Fruit fly (Drosophila melanogaster) whole organism, embryonic: ENCODE measurements around the gene CG42307.

Experiments
- BEAF-32 ChIP-seq: fragments of 200-800 bp; sonication (Bioruptor generic); optimal IDR thresholded peaks from 3 replicates; lab custom pipeline; 2017; ENCODE audit warnings: missing biosample characterization, missing genetic modification characterization, mild to moderate bottlenecking, moderate library complexity, missing genetic modification reagents
- Bdp1 ChIP-seq: fragments of 200-800 bp; sonication (Bioruptor generic); optimal IDR thresholded peaks from 3 replicates; lab custom pipeline; 2016; ENCODE audit warnings: missing biosample characterization, missing genetic modification characterization
- CG12155 ChIP-seq: fragments of 200-800 bp; sonication (Bioruptor generic); optimal IDR thresholded peaks from 3 replicates; lab custom pipeline; 2016; ENCODE audit warnings: missing biosample characterization, missing genetic modification characterization
- CG13424 ChIP-seq: fragments of 200-800 bp; sonication (Bioruptor generic); optimal IDR thresholded peaks from 2 replicates; lab custom pipeline; 2019; ENCODE audit warnings: missing biosample characterization, mild to moderate bottlenecking, missing genetic modification characterization, moderate library complexity
- CG17361 ChIP-seq: fragments of 200-800 bp; sonication (Bioruptor generic); IDR thresholded peaks from 3 replicates; pipeline ENCODE4 v1.3.6; 2022; ENCODE audit warnings: missing biosample characterization, missing genetic modification characterization
- CG17802 ChIP-seq: fragments of 200-800 bp; sonication (Bioruptor generic); optimal IDR thresholded peaks from 2 replicates; lab custom pipeline; 2018; ENCODE audit warnings: missing biosample characterization, mild to moderate bottlenecking, missing genetic modification characterization, moderate library complexity
- CG18764 ChIP-seq: fragments of 200-800 bp; sonication (Bioruptor generic); optimal IDR thresholded peaks from 3 replicates; lab custom pipeline; 2016; ENCODE audit warnings: missing biosample characterization, missing genetic modification characterization
- CG2199 ChIP-seq: fragments of 200-800 bp; sonication (Bioruptor generic); IDR thresholded peaks from 3 replicates; pipeline ENCODE4 v1.3.6; 2022; ENCODE audit warnings: missing biosample characterization, missing genetic modification characterization
- CG32767 ChIP-seq: fragments of 200-800 bp; sonication (Bioruptor generic); IDR thresholded peaks from 2 replicates; pipeline ENCODE4 v1.3.6; 2022; ENCODE audit warnings: missing biosample characterization, missing genetic modification characterization
- CG3407 ChIP-seq: fragments of 200-800 bp; sonication (Bioruptor generic); optimal IDR thresholded peaks from 2 replicates; lab custom pipeline; 2018; ENCODE audit warnings: missing biosample characterization, mild to moderate bottlenecking, missing genetic modification characterization
- CG3847 ChIP-seq: fragments of 200-800 bp; sonication (Bioruptor generic); IDR thresholded peaks from 2 replicates; pipeline ENCODE4 v1.3.6; 2022; ENCODE audit warnings: missing biosample characterization, missing genetic modification characterization
- CG42726 ChIP-seq: fragments of 200-800 bp; sonication (Bioruptor generic); IDR thresholded peaks from 2 replicates; pipeline ENCODE4 v1.3.6; 2022; ENCODE audit warnings: missing biosample characterization, missing genetic modification characterization; ENCODE audit not compliant: partially characterized antibody
- CG6765 ChIP-seq: fragments of 200-800 bp; sonication (Bioruptor generic); optimal IDR thresholded peaks from 3 replicates; lab custom pipeline; 2017; ENCODE audit warnings: missing biosample characterization, mild to moderate bottlenecking, missing genetic modification characterization
- CG7357 ChIP-seq: fragments of 200-800 bp; sonication (Bioruptor generic); IDR thresholded peaks from 3 replicates; pipeline ENCODE4 v1.3.6; 2022; ENCODE audit warnings: missing biosample characterization, missing genetic modification characterization
- CG8290 ChIP-seq, 3 experiments: fragments of 200-800 bp; sonication (Bioruptor generic); optimal IDR thresholded peaks; 2 replicates each; lab custom pipeline; 2016 to 2019; ENCODE audit warnings: missing biosample characterization in 3 of 3, missing genetic modification characterization in 3 of 3, mild to moderate bottlenecking in 2 of 3, moderate library complexity in 1 of 3
- CrebB ChIP-seq: fragments of 200-800 bp; sonication (Bioruptor generic); optimal IDR thresholded peaks from 3 replicates; lab custom pipeline; 2018; ENCODE audit warnings: missing biosample characterization, mild to moderate bottlenecking, missing genetic modification characterization
- Elba2 ChIP-seq: fragments of 200-800 bp; sonication (Bioruptor generic); optimal IDR thresholded peaks from 3 replicates; lab custom pipeline; 2016; ENCODE audit warnings: missing biosample characterization, missing genetic modification characterization
- Ets97D ChIP-seq: fragments of 200-800 bp; sonication (Bioruptor generic); optimal IDR thresholded peaks from 3 replicates; lab custom pipeline; 2016; ENCODE audit warnings: missing biosample characterization, missing genetic modification characterization
- Fer3 ChIP-seq: fragments of 200-800 bp; sonication (Bioruptor generic); optimal IDR thresholded peaks from 2 replicates; lab custom pipeline; 2018; ENCODE audit warnings: missing biosample characterization, mild to moderate bottlenecking, missing genetic modification characterization, moderate library complexity
- GATAe ChIP-seq: fragments of 200-800 bp; sonication (Bioruptor generic); conservative IDR thresholded peaks from 2 replicates; pipeline ENCODE4 v1.3.6; 2022; ENCODE audit warnings: missing biosample characterization, missing genetic modification characterization
- HLH54F ChIP-seq: fragments of 200-800 bp; sonication (Bioruptor generic); optimal IDR thresholded peaks from 3 replicates; lab custom pipeline; 2016; ENCODE audit warnings: missing biosample characterization, missing genetic modification characterization
- MESR4 ChIP-seq: fragments of 200-800 bp; sonication (Bioruptor generic); optimal IDR thresholded peaks from 2 replicates; lab custom pipeline; 2018; ENCODE audit warnings: missing biosample characterization, mild to moderate bottlenecking, missing genetic modification characterization, moderate library complexity
- MTF-1 ChIP-seq: fragments of 200-800 bp; sonication (Bioruptor generic); optimal IDR thresholded peaks from 2 replicates; lab custom pipeline; 2018; ENCODE audit warnings: missing biosample characterization, mild to moderate bottlenecking, missing genetic modification characterization, borderline replicate concordance
- Trl ChIP-seq, 3 experiments: fragments of >200 bp in 2 of 3; fragments of 200-800 bp in 1 of 3; sonication (Bioruptor generic) in 1 of 3; optimal IDR thresholded peaks; 2 replicates in 1 of 3; 3 replicates in 2 of 3; lab custom pipeline; 2016 to 2017; ENCODE audit warnings: missing biosample characterization in 1 of 3, missing genetic modification characterization in 1 of 3
- aop ChIP-seq: fragments of 200-800 bp; sonication (Bioruptor generic); IDR thresholded peaks from 2 replicates; pipeline ENCODE4 v1.3.6; 2022; ENCODE audit warnings: missing biosample characterization, missing genetic modification characterization
- az2 ChIP-seq: fragments of 200-800 bp; sonication (Bioruptor generic); optimal IDR thresholded peaks from 3 replicates; lab custom pipeline; 2016; ENCODE audit warnings: missing biosample characterization, missing genetic modification characterization
- bigmax ChIP-seq: fragments of 200-800 bp; sonication (Bioruptor generic); optimal IDR thresholded peaks from 2 replicates; lab custom pipeline; 2018; ENCODE audit warnings: missing biosample characterization, mild to moderate bottlenecking, missing genetic modification characterization
- br ChIP-seq: fragments of >200 bp; optimal IDR thresholded peaks from 2 replicates; lab custom pipeline; 2017
- cg ChIP-seq: fragments of 200-800 bp; sonication (Bioruptor generic); optimal IDR thresholded peaks from 3 replicates; lab custom pipeline; 2019; ENCODE audit warnings: missing biosample characterization, mild to moderate bottlenecking, missing genetic modification characterization, moderate library complexity
- ci ChIP-seq: fragments of 200-800 bp; sonication (Bioruptor generic); IDR thresholded peaks from 3 replicates; pipeline ENCODE4 v1.3.6; 2022; ENCODE audit warnings: missing biosample characterization, missing genetic modification characterization
- ewg ChIP-seq: fragments of 200-800 bp; sonication (Bioruptor generic); optimal IDR thresholded peaks from 3 replicates; lab custom pipeline; 2017; ENCODE audit warnings: mild to moderate bottlenecking, missing biosample characterization, missing genetic modification reagents, missing genetic modification characterization
- gcm ChIP-seq: fragments of 200-800 bp; sonication (Bioruptor generic); optimal IDR thresholded peaks from 2 replicates; lab custom pipeline; 2019; ENCODE audit warnings: missing biosample characterization, mild to moderate bottlenecking, missing genetic modification characterization, moderate library complexity
- hb ChIP-seq: fragments of 200-800 bp; sonication (Bioruptor generic); IDR thresholded peaks from 3 replicates; pipeline ENCODE4 v1.3.6; 2022; ENCODE audit warnings: missing biosample characterization, missing genetic modification characterization; ENCODE audit not compliant: partially characterized antibody
- nau ChIP-seq: fragments of 200-800 bp; sonication (Bioruptor generic); optimal IDR thresholded peaks from 3 replicates; lab custom pipeline; 2017; ENCODE audit warnings: missing biosample characterization, mild to moderate bottlenecking, missing genetic modification characterization, missing genetic modification reagents
- prd ChIP-seq, 3 experiments: fragments of >200 bp in 2 of 3; fragments of 200-800 bp in 1 of 3; sonication (Bioruptor generic) in 1 of 3; optimal IDR thresholded peaks in 2 of 3; IDR thresholded peaks in 1 of 3; 2 replicates in 2 of 3; 3 replicates in 1 of 3; pipeline versions ENCODE4 v1.3.6 to Lab custom; 2017 to 2022; ENCODE audit warnings: missing biosample characterization in 1 of 3, missing genetic modification characterization in 1 of 3
- psq ChIP-seq: fragments of 200-800 bp; sonication (Bioruptor generic); optimal IDR thresholded peaks from 2 replicates; lab custom pipeline; 2017; ENCODE audit warnings: missing biosample characterization, missing genetic modification characterization
- pzg ChIP-seq: fragments of 200-800 bp; sonication (Bioruptor generic); optimal IDR thresholded peaks from 3 replicates; lab custom pipeline; 2018; ENCODE audit warnings: missing biosample characterization, mild to moderate bottlenecking, missing genetic modification characterization, moderate library complexity
- repo ChIP-seq: fragments of 200-800 bp; sonication (Bioruptor generic); optimal IDR thresholded peaks from 2 replicates; lab custom pipeline; 2016; ENCODE audit warnings: missing biosample characterization, missing genetic modification characterization
- sens ChIP-seq: fragments of 200-800 bp; sonication (Bioruptor generic); peaks from one replicate; lab custom pipeline; 2016; ENCODE audit warnings: missing biosample characterization, missing genetic modification characterization
- slou ChIP-seq: fragments of 200-800 bp; sonication (Bioruptor generic); optimal IDR thresholded peaks from 3 replicates; lab custom pipeline; 2016; ENCODE audit warnings: missing biosample characterization, missing genetic modification characterization
- sqz ChIP-seq: fragments of 200-800 bp; sonication (Bioruptor generic); optimal IDR thresholded peaks from 3 replicates; lab custom pipeline; 2018; ENCODE audit warnings: missing biosample characterization, mild to moderate bottlenecking, missing genetic modification characterization
- ssp ChIP-seq: fragments of 200-800 bp; sonication (Bioruptor generic); IDR thresholded peaks from 2 replicates; pipeline ENCODE4 v1.3.6; 2022; ENCODE audit warnings: missing biosample characterization, missing genetic modification characterization
- ttk ChIP-seq: fragments of 200-800 bp; sonication (Bioruptor generic); IDR thresholded peaks from 2 replicates; pipeline ENCODE4 v2.1.2; 2022; ENCODE audit warnings: missing biosample characterization, missing genetic modification characterization
- wdn ChIP-seq: fragments of 200-800 bp; sonication (Bioruptor generic); IDR thresholded peaks from 2 replicates; pipeline ENCODE4 v1.3.6; 2022; ENCODE audit warnings: missing biosample characterization, missing genetic modification characterization
- zen ChIP-seq: fragments of 200-800 bp; sonication (Bioruptor generic); optimal IDR thresholded peaks from 3 replicates; lab custom pipeline; 2018; ENCODE audit warnings: missing biosample characterization, mild to moderate bottlenecking, missing genetic modification characterization, moderate library complexity

The CG42307 gene

DNA sequence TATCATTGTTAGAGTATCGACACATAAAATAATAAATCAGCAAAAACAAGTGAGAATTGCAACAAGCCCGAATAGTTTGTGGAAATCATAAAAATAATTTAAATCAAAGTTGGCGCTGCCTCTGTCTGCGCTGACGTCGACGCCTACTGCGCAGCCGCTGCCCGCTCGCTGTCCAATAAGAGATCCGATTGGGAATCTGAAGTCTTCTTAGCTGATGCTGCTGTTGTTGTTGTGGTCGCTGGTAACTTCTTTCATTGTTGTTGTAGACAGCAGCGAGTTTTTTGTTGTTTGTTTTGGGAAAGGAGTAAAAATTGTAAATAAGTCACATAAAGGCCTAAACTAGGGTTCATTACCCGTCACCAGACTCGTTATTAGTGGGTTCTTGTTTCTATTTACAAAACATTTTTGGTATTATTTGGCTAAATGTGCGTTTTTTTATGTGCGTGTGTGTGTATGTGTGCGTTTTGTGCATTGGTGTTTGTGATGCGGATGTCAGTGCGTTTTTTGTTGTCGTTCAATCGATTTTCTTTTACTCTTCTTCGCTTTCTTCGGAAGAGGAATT lies 35.9 kb downstream of the CG42307 start (continued):
- TF ChIP-seq aop (GFP tag; lab: Robert Waterston, UW) (peak; percentile 3; the same call in 1 of the 2 replicates), CG2199 (GFP tag; lab: Robert Waterston, UW) (no peak), gcm (GFP tag; lab: Kevin White, UChicago) (no peak), Trl (optimal IDR thresholded peaks at IDR 0.05; lab: Kevin White, UChicago) (no peak), Trl (GFP tag; optimal IDR thresholded peaks at IDR 0.05; lab: Kevin White, UChicago) (no peak), Elba2 (GFP tag; lab: Kevin White, UChicago) (peak; percentile 51), bigmax (GFP tag; lab: Kevin White, UChicago) (no peak), CG18764 (GFP tag; lab: Kevin White, UChicago) (no peak), CG7357 (GFP tag; lab: Robert Waterston, UW) (no peak), ssp (GFP tag; lab: Robert Waterston, UW) (no peak), sens (GFP tag; lab: Kevin White, UChicago) (peak; percentile 61), CG32767 (GFP tag; lab: Robert Waterston, UW) (no peak), MTF-1 (GFP tag; lab: Kevin White, UChicago) (no peak), MESR4 (GFP tag; lab: Kevin White, UChicago) (no peak)

DNA sequence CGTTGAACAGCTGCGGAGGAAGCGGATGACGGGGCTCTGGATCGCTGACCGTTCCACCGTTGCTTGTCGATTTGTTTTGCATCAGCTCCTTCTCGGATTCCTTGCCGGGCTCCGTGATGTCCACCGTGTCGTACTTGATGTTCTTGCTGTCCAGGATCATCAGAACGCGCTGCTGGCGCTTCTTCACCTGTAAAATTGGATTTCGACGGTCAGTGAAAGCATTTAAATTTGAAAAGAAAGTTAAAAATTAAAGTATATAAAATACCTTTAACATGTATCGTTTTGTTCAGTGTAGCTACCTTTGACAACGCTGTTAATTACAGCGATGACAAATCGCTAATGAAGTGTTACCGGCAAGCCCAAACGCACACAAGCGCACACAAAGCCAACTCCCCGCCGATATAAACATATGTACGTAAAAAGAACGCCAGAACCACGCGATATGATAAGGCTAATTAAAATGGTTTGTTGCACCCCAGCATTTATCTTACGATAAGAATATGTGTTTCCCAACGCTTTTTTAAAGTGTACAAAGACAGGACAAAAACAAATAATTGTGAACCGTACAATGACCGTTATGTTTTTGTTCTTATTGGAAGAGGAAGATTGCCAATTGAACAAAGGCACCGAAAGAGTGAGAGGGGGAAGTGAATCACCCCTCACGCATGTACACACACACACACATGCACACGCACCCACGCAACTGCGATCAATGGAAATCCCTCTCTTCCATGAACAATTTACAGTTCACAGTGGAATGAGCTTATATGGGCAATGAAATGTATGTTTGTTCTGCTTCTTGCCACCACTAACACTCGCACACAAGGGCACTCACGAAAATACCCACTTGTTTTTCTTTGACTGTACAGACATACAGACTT lies 39.1 kb downstream of the CG42307 start:
- no peak for TF ChIP-seq ewg
- peak; percentile 0 for TF ChIP-seq BEAF-32 (GFP tag; lab: Kevin White, UChicago)
- no peak for TF ChIP-seq wdn (GFP tag; lab: Robert Waterston, UW)
- no peak for TF ChIP-seq CG12155
- TF ChIP-seq sqz (GFP tag; lab: Kevin White, UChicago), result peak; percentile 33
- no peak for TF ChIP-seq CG42726 (GFP tag; lab: Robert Waterston, UW)
- TF ChIP-seq bigmax (GFP tag; lab: Kevin White, UChicago), result no peak
- peak; percentile 2 for TF ChIP-seq repo
- peak; percentile 16 for TF ChIP-seq CrebB (tag; lab: Kevin White, UChicago)
- TF ChIP-seq prd (optimal IDR thresholded peaks at IDR 0.05; lab: Kevin White, UChicago), result no peak
- TF ChIP-seq prd (GFP tag; IDR thresholded peaks at IDR 0.05; lab: Robert Waterston, UW), result no peak
- peak; percentile 1 for TF ChIP-seq Ets97D
- TF ChIP-seq ttk (GFP tag; lab: Robert Waterston, UW), result no peak; the same call in 1 of the 2 replicates
- TF ChIP-seq az2 (GFP tag; lab: Kevin White, UChicago), result peak; percentile 1
- TF ChIP-seq zen, result no peak
- TF ChIP-seq slou (GFP tag; lab: Kevin White, UChicago), result no peak
- no peak for TF ChIP-seq CG6765 (GFP tag; lab: Kevin White, UChicago)
- TF ChIP-seq CG8290 (GFP tag; optimal IDR thresholded peaks at IDR 0.05; lab: Kevin White, UChicago), result no peak
- TF ChIP-seq CG8290 (tag; optimal IDR thresholded peaks at IDR 0.05; lab: Kevin White, UChicago), result peak in 1 of 2 experiments; percentile 41
- TF ChIP-seq GATAe (GFP tag; lab: Robert Waterston, UW), result 0 out of 2 replicates have a peak, but pooled peaks have one; percentile 31
- no peak for TF ChIP-seq HLH54F
- peak; percentile 62; the same call in 1 of the 3 replicates for TF ChIP-seq CG17361 (GFP tag; lab: Robert Waterston, UW)
- TF ChIP-seq pzg, result peak; percentile 18
- peak; percentile 19 for TF ChIP-seq Fer3
- TF ChIP-seq CG17802, result no peak
- TF ChIP-seq psq (GFP tag; lab: Kevin White, UChicago), result no peak
- TF ChIP-seq CG13424 (tag; lab: Kevin White, UChicago), result peak; percentile 1
- TF ChIP-seq hb (GFP tag; lab: Robert Waterston, UW), result no peak
- TF ChIP-seq nau, result no peak
- no peak for TF ChIP-seq br (lab: Kevin White, UChicago)
- TF ChIP-seq ci (GFP tag; lab: Robert Waterston, UW), result peak; percentile 80; the same call in 2 of the 3 replicates
- TF ChIP-seq cg (GFP tag; lab: Kevin White, UChicago), result peak; percentile 94
- no peak for TF ChIP-seq Bdp1 (GFP tag; lab: Kevin White, UChicago)
- no peak for TF ChIP-seq CG3847 (GFP tag; lab: Robert Waterston, UW)
- TF ChIP-seq CG3407 (GFP tag; lab: Kevin White, UChicago), result no peak
